Fruit fly (Drosophila melanogaster) whole organism, embryonic: Measurements from ENCODE around the gene CG11882.

Experiments
- CG10462 ChIP-seq: fragments of 200-800 bp; sonication (Bioruptor generic); optimal IDR thresholded peaks from 2 replicates; lab custom pipeline; 2016; ENCODE audit warnings: missing biosample characterization, missing genetic modification characterization
- CG11504 ChIP-seq: fragments of 200-800 bp; sonication (Bioruptor generic); optimal IDR thresholded peaks from 3 replicates; lab custom pipeline; 2019; ENCODE audit warnings: missing biosample characterization, mild to moderate bottlenecking, missing genetic modification characterization, moderate library complexity
- CG14014 ChIP-seq: fragments of 200-800 bp; sonication (Bioruptor generic); IDR thresholded peaks from 2 replicates; pipeline ENCODE4 v1.3.6; 2022; ENCODE audit warnings: missing biosample characterization, missing genetic modification characterization
- CG15479 ChIP-seq: fragments of 200-800 bp; sonication (Bioruptor generic); optimal IDR thresholded peaks from 3 replicates; lab custom pipeline; 2019; ENCODE audit warnings: missing biosample characterization, mild to moderate bottlenecking, missing genetic modification characterization, moderate library complexity
- CG16863 ChIP-seq: fragments of 200-800 bp; sonication (Bioruptor generic); optimal IDR thresholded peaks from 3 replicates; lab custom pipeline; 2016; ENCODE audit warnings: missing biosample characterization, missing genetic modification characterization
- CG17612 ChIP-seq: fragments of 200-800 bp; sonication (Bioruptor generic); IDR thresholded peaks from 2 replicates; pipeline ENCODE4 v1.3.6; 2022; ENCODE audit warnings: missing biosample characterization, missing genetic modification characterization
- CG17829 ChIP-seq: fragments of 200-800 bp; optimal IDR thresholded peaks from 2 replicates; lab custom pipeline; 2019; ENCODE audit warnings: missing biosample characterization, mild to moderate bottlenecking, missing genetic modification characterization, moderate library complexity
- CG18011 ChIP-seq: fragments of 200-800 bp; sonication (Bioruptor generic); optimal IDR thresholded peaks from 2 replicates; lab custom pipeline; 2017; ENCODE audit warnings: missing biosample characterization, missing genetic modification characterization, mild to moderate bottlenecking, moderate library complexity, missing genotype
- CG31224 ChIP-seq: fragments of 200-800 bp; sonication (Bioruptor generic); IDR thresholded peaks from 2 replicates; pipeline ENCODE4 v1.3.6; 2022; ENCODE audit warnings: missing biosample characterization, missing genetic modification characterization
- CG32767 ChIP-seq: fragments of 200-800 bp; sonication (Bioruptor generic); IDR thresholded peaks from 2 replicates; pipeline ENCODE4 v1.3.6; 2022; ENCODE audit warnings: missing biosample characterization, missing genetic modification characterization
- CG3995 ChIP-seq: fragments of 200-800 bp; sonication (Bioruptor generic); optimal IDR thresholded peaks from 3 replicates; lab custom pipeline; 2016; ENCODE audit warnings: missing biosample characterization, missing genetic modification characterization
- CG42726 ChIP-seq: fragments of 200-800 bp; sonication (Bioruptor generic); IDR thresholded peaks from 2 replicates; pipeline ENCODE4 v1.3.6; 2022; ENCODE audit warnings: missing biosample characterization, missing genetic modification characterization; ENCODE audit not compliant: partially characterized antibody
- CG4617 ChIP-seq: fragments of 200-800 bp; sonication (Bioruptor generic); optimal IDR thresholded peaks from 3 replicates; lab custom pipeline; 2016; ENCODE audit warnings: missing biosample characterization, missing genetic modification characterization, borderline replicate concordance
- CG6813 ChIP-seq: fragments of 200-800 bp; sonication (Bioruptor generic); optimal IDR thresholded peaks from 2 replicates; lab custom pipeline; 2017; ENCODE audit warnings: missing biosample characterization, missing genetic modification characterization, mild to moderate bottlenecking, moderate library complexity, missing genetic modification reagents
- CG7271 ChIP-seq: fragments of 200-800 bp; sonication (Bioruptor generic); optimal IDR thresholded peaks from 2 replicates; lab custom pipeline; 2018; ENCODE audit warnings: missing biosample characterization, mild to moderate bottlenecking, missing genetic modification characterization, moderate library complexity
- CG8089 ChIP-seq: fragments of 200-800 bp; sonication (Bioruptor generic); optimal IDR thresholded peaks from 3 replicates; lab custom pipeline; 2016; ENCODE audit warnings: missing biosample characterization, missing genetic modification characterization
- CG9437 ChIP-seq: fragments of 200-800 bp; sonication (Bioruptor generic); optimal IDR thresholded peaks from 2 replicates; lab custom pipeline; 2018; ENCODE audit warnings: missing biosample characterization, mild to moderate bottlenecking, missing genetic modification characterization
- CG9797 ChIP-seq: fragments of 200-800 bp; sonication (Bioruptor generic); optimal IDR thresholded peaks from 3 replicates; lab custom pipeline; 2018; ENCODE audit warnings: missing biosample characterization, mild to moderate bottlenecking, missing genetic modification characterization
- Dll ChIP-seq: fragments of 200-800 bp; sonication (Bioruptor generic); IDR thresholded peaks from 4 replicates; pipeline ENCODE4 v1.3.6; 2022; ENCODE audit warnings: missing biosample characterization, missing genetic modification characterization; ENCODE audit not compliant: partially characterized antibody
- Eip74EF ChIP-seq, 2 experiments: fragments of 200-800 bp in 1 of 2; fragments of >200 bp in 1 of 2; sonication (Bioruptor generic) in 1 of 2; optimal IDR thresholded peaks; 2 replicates each; lab custom pipeline; 2017 to 2019; ENCODE audit warnings: missing biosample characterization in 2 of 2, missing genetic modification characterization in 2 of 2, mild to moderate bottlenecking in 1 of 2, moderate library complexity in 1 of 2
- Hmx ChIP-seq: fragments of 200-800 bp; sonication (Bioruptor generic); optimal IDR thresholded peaks from 2 replicates; lab custom pipeline; 2016; ENCODE audit warnings: missing biosample characterization, missing genetic modification characterization
- NC2α ChIP-seq: fragments of 200-800 bp; sonication (Bioruptor generic); optimal IDR thresholded peaks from 2 replicates; lab custom pipeline; 2016; ENCODE audit warnings: missing biosample characterization, missing genetic modification characterization
- TFAM ChIP-seq: fragments of 200-800 bp; sonication (Bioruptor generic); optimal IDR thresholded peaks from 2 replicates; lab custom pipeline; 2017; ENCODE audit warnings: missing biosample characterization, missing genetic modification characterization, inconsistent platforms
- ash1 ChIP-seq: fragments of 200-800 bp; sonication (Bioruptor generic); optimal IDR thresholded peaks from 2 replicates; lab custom pipeline; 2018; ENCODE audit warnings: missing biosample characterization, mild to moderate bottlenecking, missing genetic modification characterization
- caup ChIP-seq: fragments of 200-800 bp; sonication (Bioruptor generic); optimal IDR thresholded peaks from 3 replicates; lab custom pipeline; 2017; ENCODE audit warnings: missing biosample characterization, mild to moderate bottlenecking, missing genetic modification characterization, moderate library complexity; ENCODE audit not compliant: severe bottlenecking
- eyg ChIP-seq: fragments of 200-800 bp; sonication (Bioruptor generic); optimal IDR thresholded peaks from 3 replicates; lab custom pipeline; 2016; ENCODE audit warnings: missing biosample characterization, missing genetic modification characterization
- fd96Cb ChIP-seq: fragments of 200-800 bp; sonication (Bioruptor generic); optimal IDR thresholded peaks from 2 replicates; lab custom pipeline; 2018; ENCODE audit warnings: missing biosample characterization, mild to moderate bottlenecking, missing genetic modification characterization, moderate library complexity
- fu2 ChIP-seq: fragments of 200-800 bp; sonication (Bioruptor generic); optimal IDR thresholded peaks from 2 replicates; lab custom pipeline; 2016; ENCODE audit warnings: missing biosample characterization, missing genetic modification characterization
- gce ChIP-seq: fragments of 200-800 bp; sonication (Bioruptor generic); IDR thresholded peaks from 3 replicates; pipeline ENCODE4 v1.3.6; 2022; ENCODE audit warnings: missing biosample characterization, missing genetic modification characterization
- gfzf ChIP-seq: fragments of 200-800 bp; sonication (Bioruptor generic); optimal IDR thresholded peaks from 2 replicates; lab custom pipeline; 2016; ENCODE audit warnings: missing biosample characterization, mild to moderate bottlenecking, missing genetic modification characterization, moderate library complexity
- inv ChIP-seq: fragments of 200-800 bp; sonication (Bioruptor generic); IDR thresholded peaks from 2 replicates; pipeline ENCODE4 v1.3.6; 2022; ENCODE audit warnings: missing biosample characterization, missing genetic modification characterization; ENCODE audit not compliant: partially characterized antibody
- jumu ChIP-seq: fragments of 200-800 bp; sonication (Bioruptor generic); optimal IDR thresholded peaks from 3 replicates; lab custom pipeline; 2016; ENCODE audit warnings: missing biosample characterization, missing genetic modification characterization
- lilli ChIP-seq: fragments of 200-800 bp; sonication (Bioruptor generic); optimal IDR thresholded peaks from 3 replicates; lab custom pipeline; 2016; ENCODE audit warnings: missing biosample characterization, missing genetic modification characterization
- pb ChIP-seq: fragments of 200-800 bp; sonication (Bioruptor generic); optimal IDR thresholded peaks from 3 replicates; lab custom pipeline; 2016; ENCODE audit warnings: missing biosample characterization, missing genetic modification characterization
- pho ChIP-seq: fragments of 200-800 bp; sonication (Bioruptor generic); optimal IDR thresholded peaks from 2 replicates; lab custom pipeline; 2016; ENCODE audit warnings: missing biosample characterization, missing genetic modification characterization
- pita ChIP-seq: fragments of 200-800 bp; sonication (Bioruptor generic); optimal IDR thresholded peaks from 2 replicates; lab custom pipeline; 2017; ENCODE audit warnings: missing biosample characterization, mild to moderate bottlenecking, missing genetic modification characterization
- pros ChIP-seq: fragments of 200-800 bp; sonication (Bioruptor generic); optimal IDR thresholded peaks from 3 replicates; lab custom pipeline; 2019; ENCODE audit warnings: missing biosample characterization, mild to moderate bottlenecking, missing genetic modification characterization, moderate library complexity
- ranshi ChIP-seq: fragments of 200-800 bp; sonication (Bioruptor generic); IDR thresholded peaks from 2 replicates; pipeline ENCODE4 v1.3.6; 2022; ENCODE audit warnings: missing biosample characterization, missing genetic modification characterization
- sc ChIP-seq, 3 experiments: fragments of >200 bp in 2 of 3; fragments of 200-800 bp in 1 of 3; sonication (Bioruptor generic) in 1 of 3; optimal IDR thresholded peaks; 2 replicates in 2 of 3; 3 replicates in 1 of 3; lab custom pipeline; 2017; ENCODE audit warnings: mild to moderate bottlenecking in 1 of 3, missing biosample characterization in 1 of 3, missing genetic modification characterization in 1 of 3, missing genetic modification reagents in 1 of 3
- sens-2 ChIP-seq: fragments of 200-800 bp; sonication (Bioruptor generic); IDR thresholded peaks from 2 replicates; pipeline ENCODE4 v1.3.6; 2022; ENCODE audit warnings: missing biosample characterization, missing genetic modification characterization
- sisA ChIP-seq: fragments of 200-800 bp; sonication (Bioruptor generic); IDR thresholded peaks from 2 replicates; pipeline ENCODE4 v1.3.6; 2022; ENCODE audit warnings: missing biosample characterization, missing genetic modification characterization
- sug ChIP-seq: fragments of 200-800 bp; optimal IDR thresholded peaks from 2 replicates; lab custom pipeline; 2019; ENCODE audit warnings: missing biosample characterization, mild to moderate bottlenecking, missing genetic modification characterization, moderate library complexity
- tap ChIP-seq: fragments of 200-800 bp; optimal IDR thresholded peaks from 3 replicates; lab custom pipeline; 2019; ENCODE audit warnings: missing biosample characterization, mild to moderate bottlenecking, missing genetic modification characterization, moderate library complexity
- tll ChIP-seq, 2 experiments: fragments of 200-800 bp in 1 of 2; fragments of >200 bp in 1 of 2; sonication (Bioruptor generic) in 1 of 2; optimal IDR thresholded peaks; 2 replicates each; lab custom pipeline; 2017 to 2019; ENCODE audit warnings: missing biosample characterization in 2 of 2, missing genetic modification characterization in 2 of 2, mild to moderate bottlenecking in 1 of 2, moderate library complexity in 1 of 2
- tna ChIP-seq: fragments of 200-800 bp; sonication (Bioruptor generic); IDR thresholded peaks from 2 replicates; pipeline ENCODE4 v1.3.6; 2022; ENCODE audit warnings: missing biosample characterization, missing genetic modification characterization; ENCODE audit not compliant: partially characterized antibody
- ttk ChIP-seq: fragments of 200-800 bp; sonication (Bioruptor generic); IDR thresholded peaks from 2 replicates; pipeline ENCODE4 v2.1.2; 2022; ENCODE audit warnings: missing biosample characterization, missing genetic modification characterization
- vvl ChIP-seq: fragments of 200-800 bp; sonication (Bioruptor generic); IDR thresholded peaks from 2 replicates; pipeline ENCODE4 v1.3.6; 2022; ENCODE audit warnings: missing biosample characterization, missing genetic modification characterization

CG11882 gene

dm6 chr3R:29112398-29113150 lies 35.4 kb downstream of the CG11882 start, which contains the start of the genes alpha-Man-Ib and Pdhb (continued):
- peak; percentile 57; the same call in 2 of the 4 replicates for TF ChIP-seq Dll (GFP tag; lab: Robert Waterston, UW)
- TF ChIP-seq fd96Cb (tag; lab: Kevin White, UChicago) = peak; percentile 70
- TF ChIP-seq tna (GFP tag; lab: Robert Waterston, UW) = no peak
- peak; percentile 39 for TF ChIP-seq CG18011 (GFP tag; lab: Kevin White, UChicago)
- no peak for TF ChIP-seq pb (GFP tag; lab: Kevin White, UChicago)
- no peak for TF ChIP-seq pros (GFP tag; lab: Kevin White, UChicago)
- TF ChIP-seq CG3995 (GFP tag; lab: Kevin White, UChicago) = peak; percentile 97
- TF ChIP-seq sug (tag; lab: Kevin White, UChicago) = peak; percentile 74
- peak; percentile 15 for TF ChIP-seq CG10462 (GFP tag; lab: Kevin White, UChicago)
- TF ChIP-seq CG32767 (GFP tag; lab: Robert Waterston, UW) = peak; percentile 73; the same call in 1 of the 2 replicates
- TF ChIP-seq NC2α (GFP tag; lab: Kevin White, UChicago) = no peak
- TF ChIP-seq TFAM (GFP tag; lab: Kevin White, UChicago) = no peak
- peak; percentile 80 for TF ChIP-seq CG17829 (tag; lab: Kevin White, UChicago)
- no peak for TF ChIP-seq eyg (GFP tag; lab: Kevin White, UChicago)
- TF ChIP-seq CG9797 (GFP tag; lab: Kevin White, UChicago) = peak; percentile 88
- TF ChIP-seq tap (tag; lab: Kevin White, UChicago) = no peak
- peak; percentile 6 for TF ChIP-seq jumu (GFP tag; lab: Kevin White, UChicago)
- no peak for TF ChIP-seq CG17612 (GFP tag; lab: Robert Waterston, UW)
- peak; percentile 45 for TF ChIP-seq CG16863 (GFP tag; lab: Kevin White, UChicago)
- no peak for TF ChIP-seq tll (GFP tag; optimal IDR thresholded peaks at IDR 0.05; lab: Kevin White, UChicago)
- no peak for TF ChIP-seq CG8089 (GFP tag; lab: Kevin White, UChicago)
- TF ChIP-seq ash1 (GFP tag; lab: Kevin White, UChicago) = no peak
- peak; percentile 82 for TF ChIP-seq sisA (GFP tag; lab: Robert Waterston, UW)
- TF ChIP-seq Hmx (GFP tag; lab: Kevin White, UChicago) = no peak
- TF ChIP-seq CG6813 = peak; percentile 51
- TF ChIP-seq sens-2 (GFP tag; lab: Robert Waterston, UW) = peak; percentile 57; the same call in 1 of the 2 replicates
- TF ChIP-seq CG11504 (tag; lab: Kevin White, UChicago) = no peak
- no peak for TF ChIP-seq pita
- TF ChIP-seq CG14014 (GFP tag; lab: Robert Waterston, UW) = peak; percentile 71
- peak; percentile 78 for TF ChIP-seq gfzf (GFP tag; lab: Kevin White, UChicago)
- no peak for TF ChIP-seq gce (GFP tag; lab: Robert Waterston, UW)
- TF ChIP-seq CG42726 = no peak
- TF ChIP-seq inv = no peak; the same call in 1 of the 2 replicates
- peak; percentile 80 for TF ChIP-seq CG9437
- TF ChIP-seq CG31224 (GFP tag; lab: Robert Waterston, UW) = peak; percentile 67
- peak; percentile 80 for TF ChIP-seq lilli (GFP tag; lab: Kevin White, UChicago)
- TF ChIP-seq CG15479 (GFP tag; lab: Kevin White, UChicago) = no peak
- peak; percentile 58 for TF ChIP-seq pho
- no peak for TF ChIP-seq Eip74EF (GFP tag; optimal IDR thresholded peaks at IDR 0.05; lab: Kevin White, UChicago)
- peak; percentile 90 for TF ChIP-seq CG4617 (GFP tag; lab: Kevin White, UChicago)
- TF ChIP-seq caup (GFP tag; lab: Kevin White, UChicago) = peak; percentile 66
- no peak for TF ChIP-seq sc (optimal IDR thresholded peaks at IDR 0.05; lab: Kevin White, UChicago)
- peak; percentile 33 for TF ChIP-seq sc (GFP tag; optimal IDR thresholded peaks at IDR 0.05; lab: Kevin White, UChicago)
- peak; percentile 56; the same call in 1 of the 2 replicates for TF ChIP-seq ttk (GFP tag; lab: Robert Waterston, UW)
- TF ChIP-seq vvl (GFP tag; lab: Robert Waterston, UW) = peak; percentile 87
- peak; percentile 15 for TF ChIP-seq fu2 (GFP tag; lab: Kevin White, UChicago)
- peak; percentile 1 for TF ChIP-seq CG7271 (tag; lab: Kevin White, UChicago)
- TF ChIP-seq ranshi (GFP tag; lab: Robert Waterston, UW) = peak; percentile 85
